Worm (Caenorhabditis elegans): Measurements from ENCODE around the gene lec-11.

DNA sequence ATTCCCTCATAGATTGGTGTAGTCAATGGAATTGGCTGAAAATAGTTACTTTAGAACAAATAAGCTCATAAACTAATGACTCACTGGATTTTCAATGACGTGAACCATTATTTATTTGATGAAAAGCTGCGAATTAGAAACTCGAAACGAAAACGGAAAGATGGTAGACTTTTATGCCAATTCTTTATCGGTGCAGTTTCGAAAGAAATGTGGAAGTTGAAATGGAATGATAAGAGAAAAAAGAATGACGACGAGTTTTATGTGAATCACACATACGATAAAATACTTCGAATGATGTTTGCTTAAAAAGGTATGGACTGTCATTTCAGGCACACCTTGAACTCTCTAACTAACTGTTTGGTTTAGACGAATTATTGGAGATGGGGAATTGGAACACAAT is at the start of gene lec-11, which contains the start of gene irld-7:
- TF ChIP-seq nfya-1 (tag; optimal IDR thresholded peaks at IDR 0.05; ENCODE audit: insufficient read depth): no peak
- no peak for TF ChIP-seq fkh-10 (GFP tag; optimal IDR thresholded peaks at IDR 0.05)
- no peak for TF ChIP-seq nhr-28 (tag; optimal IDR thresholded peaks at IDR 0.05)
- no peak for TF ChIP-seq ceh-16 (tag; optimal IDR thresholded peaks at IDR 0.05)
- no peak for TF ChIP-seq unc-39 (tag; optimal IDR thresholded peaks at IDR 0.05)
- TF ChIP-seq nhr-12 (tag; optimal IDR thresholded peaks at IDR 0.05): no peak
- TF ChIP-seq aly-2 (tag; optimal IDR thresholded peaks at IDR 0.05): no peak
- no peak for TF ChIP-seq nhr-77 (tag; optimal IDR thresholded peaks at IDR 0.05)
- no peak for TF ChIP-seq pha-4 (tag; optimal IDR thresholded peaks at IDR 0.05)
- TF ChIP-seq elt-3 (tag; optimal IDR thresholded peaks at IDR 0.05): no peak
- no peak for TF ChIP-seq sea-2 (GFP tag; optimal IDR thresholded peaks at IDR 0.05)
- TF ChIP-seq nhr-25 (tag; optimal IDR thresholded peaks at IDR 0.05): no peak
- TF ChIP-seq lsy-12 (tag; optimal IDR thresholded peaks at IDR 0.05): no peak
- TF ChIP-seq elt-2 (tag; optimal IDR thresholded peaks at IDR 0.05): peak; percentile 72
